Worm (Caenorhabditis elegans) whole organism, early embryonic: ENCODE measurements around the gene piki-1.

Experiments
- B0310.2 ChIP-seq: sonication (generic microtip); optimal IDR thresholded peaks from 2 replicates; lab custom pipeline; 2016; ENCODE audit warnings: mild to moderate bottlenecking, missing genetic modification characterization, missing compliant biosample characterization
- aly-1 ChIP-seq: sonication (generic microtip); optimal IDR thresholded peaks from 2 replicates; lab custom pipeline; 2016; ENCODE audit warnings: missing genetic modification characterization, missing compliant biosample characterization
- ama-1 ChIP-seq: fragments of 150-350 bp; optimal IDR thresholded peaks from 2 replicates; lab custom pipeline; 2014
- ceh-13 ChIP-seq: fragments of 200-800 bp; sonication (Bioruptor generic); optimal IDR thresholded peaks from 2 replicates; lab custom pipeline; 2018; ENCODE audit warnings: mild to moderate bottlenecking, missing genetic modification characterization, missing compliant biosample characterization
- hmg-4 ChIP-seq: fragments of 200-800 bp; sonication (Bioruptor generic); optimal IDR thresholded peaks from 2 replicates; lab custom pipeline; 2018; ENCODE audit warnings: mild to moderate bottlenecking, missing genetic modification characterization, missing compliant biosample characterization
- pes-1 ChIP-seq: fragments of 200-800 bp; sonication (Bioruptor generic); IDR thresholded peaks from 2 replicates; pipeline ENCODE4 v1.3.6; 2022; ENCODE audit warnings: missing genetic modification reagents, missing genetic modification characterization, missing compliant biosample characterization
- sea-1 ChIP-seq: fragments of 200-800 bp; sonication (Bioruptor generic); conservative IDR thresholded peaks from 2 replicates; pipeline ENCODE4 v1.3.6; 2022; ENCODE audit warnings: missing genetic modification characterization, missing compliant biosample characterization
- tbx-11 ChIP-seq: fragments of 200-800 bp; sonication (Bioruptor generic); IDR thresholded peaks from 2 replicates; pipeline ENCODE4 v1.3.6; 2022; ENCODE audit warnings: missing genetic modification characterization, missing compliant biosample characterization
- tbx-37 ChIP-seq: fragments of 200-800 bp; sonication (Bioruptor generic); conservative IDR thresholded peaks from 2 replicates; pipeline ENCODE4 v1.3.6; 2022; ENCODE audit warnings: missing genetic modification reagents, missing genetic modification characterization, missing compliant biosample characterization

- no peak for TF ChIP-seq tbx-37
- no peak for TF ChIP-seq aly-1 (tag; lab: Kevin White, UChicago)
- TF ChIP-seq sea-1 (GFP tag; lab: Robert Waterston, UW), result no peak
- TF ChIP-seq B0310.2, result no peak
- no peak for TF ChIP-seq ama-1 (lab: Kevin White, UChicago)
- 0 out of 2 replicates have a peak, but pooled peaks have one; percentile 32 for TF ChIP-seq pes-1
- TF ChIP-seq tbx-11 (GFP tag; lab: Robert Waterston, UW), result no peak
- no peak for TF ChIP-seq ceh-13 (GFP tag; lab: Kevin White, UChicago)
- no peak for TF ChIP-seq hmg-4 (GFP tag; lab: Kevin White, UChicago)
Observed at ce11 chrX:15221107-15221506, 25.1 kb downstream of the piki-1 start.
